Fruit fly (Drosophila melanogaster) whole organism, embryonic: Measurements from ENCODE around the gene CG34260.

Experiments
- Atf-2 ChIP-seq: fragments of 200-800 bp; sonication (Bioruptor generic); optimal IDR thresholded peaks from 2 replicates; lab custom pipeline; 2016; ENCODE audit warnings: missing biosample characterization, missing genetic modification characterization
- B-H1 ChIP-seq: fragments of 200-800 bp; sonication (Bioruptor generic); IDR thresholded peaks from 3 replicates; pipeline ENCODE4 v1.3.6; 2022; ENCODE audit warnings: missing biosample characterization, missing genetic modification characterization
- CG12104 ChIP-seq: fragments of 200-800 bp; sonication (Bioruptor generic); optimal IDR thresholded peaks from 3 replicates; lab custom pipeline; 2016; ENCODE audit warnings: missing biosample characterization, missing genetic modification characterization
- CG12219 ChIP-seq: fragments of 200-800 bp; sonication (Bioruptor generic); optimal IDR thresholded peaks from 3 replicates; lab custom pipeline; 2018; ENCODE audit warnings: missing biosample characterization, mild to moderate bottlenecking, missing genetic modification characterization
- CG12236 ChIP-seq: fragments of 200-800 bp; sonication (Bioruptor generic); optimal IDR thresholded peaks from 2 replicates; lab custom pipeline; 2016; ENCODE audit warnings: missing biosample characterization, missing genetic modification characterization
- CG13296 ChIP-seq: fragments of 200-800 bp; sonication (Bioruptor generic); optimal IDR thresholded peaks from 3 replicates; lab custom pipeline; 2018; ENCODE audit warnings: missing biosample characterization, mild to moderate bottlenecking, missing genetic modification characterization
- CG13424 ChIP-seq: fragments of 200-800 bp; sonication (Bioruptor generic); optimal IDR thresholded peaks from 2 replicates; lab custom pipeline; 2019; ENCODE audit warnings: missing biosample characterization, mild to moderate bottlenecking, missing genetic modification characterization, moderate library complexity
- CG14710 ChIP-seq: fragments of 200-800 bp; sonication (Bioruptor generic); optimal IDR thresholded peaks from 3 replicates; lab custom pipeline; 2019; ENCODE audit warnings: missing biosample characterization, mild to moderate bottlenecking, missing genetic modification characterization, moderate library complexity
- CG15073 ChIP-seq: fragments of 200-800 bp; sonication (Bioruptor generic); optimal IDR thresholded peaks from 2 replicates; lab custom pipeline; 2016; ENCODE audit warnings: missing biosample characterization, missing genetic modification characterization
- CG1603 ChIP-seq: fragments of 200-800 bp; sonication (Bioruptor generic); optimal IDR thresholded peaks from 2 replicates; lab custom pipeline; 2019; ENCODE audit warnings: missing biosample characterization, mild to moderate bottlenecking, missing genetic modification characterization, moderate library complexity
- CG1647 ChIP-seq: fragments of 200-800 bp; sonication (Bioruptor generic); optimal IDR thresholded peaks from 3 replicates; lab custom pipeline; 2016; ENCODE audit warnings: missing biosample characterization, missing genetic modification characterization
- CG16815 ChIP-seq: fragments of 200-800 bp; sonication (Bioruptor generic); optimal IDR thresholded peaks from 3 replicates; lab custom pipeline; 2017; ENCODE audit warnings: missing biosample characterization, mild to moderate bottlenecking, missing genetic modification characterization
- CG16863 ChIP-seq: fragments of 200-800 bp; sonication (Bioruptor generic); optimal IDR thresholded peaks from 3 replicates; lab custom pipeline; 2016; ENCODE audit warnings: missing biosample characterization, missing genetic modification characterization
- CG17612 ChIP-seq: fragments of 200-800 bp; sonication (Bioruptor generic); IDR thresholded peaks from 2 replicates; pipeline ENCODE4 v1.3.6; 2022; ENCODE audit warnings: missing biosample characterization, missing genetic modification characterization
- CG18011 ChIP-seq: fragments of 200-800 bp; sonication (Bioruptor generic); optimal IDR thresholded peaks from 2 replicates; lab custom pipeline; 2017; ENCODE audit warnings: missing biosample characterization, missing genetic modification characterization, mild to moderate bottlenecking, moderate library complexity, missing genotype
- CG2120 ChIP-seq: fragments of 200-800 bp; sonication (Bioruptor generic); optimal IDR thresholded peaks from 3 replicates; lab custom pipeline; 2016; ENCODE audit warnings: missing biosample characterization, missing genetic modification characterization
- CG2712 ChIP-seq: fragments of 200-800 bp; optimal IDR thresholded peaks from 3 replicates; lab custom pipeline; 2019; ENCODE audit warnings: missing biosample characterization, mild to moderate bottlenecking, missing genetic modification characterization, moderate library complexity
- CG2889 ChIP-seq: fragments of 200-800 bp; sonication (Bioruptor generic); IDR thresholded peaks from 3 replicates; pipeline ENCODE4 v1.3.6; 2022; ENCODE audit warnings: missing biosample characterization, missing genetic modification characterization
- CG30431 ChIP-seq: fragments of 200-800 bp; sonication (Bioruptor generic); optimal IDR thresholded peaks from 2 replicates; lab custom pipeline; 2017; ENCODE audit warnings: missing biosample characterization, missing genetic modification characterization
- CG31224 ChIP-seq: fragments of 200-800 bp; sonication (Bioruptor generic); IDR thresholded peaks from 2 replicates; pipeline ENCODE4 v1.3.6; 2022; ENCODE audit warnings: missing biosample characterization, missing genetic modification characterization
- CG31441 ChIP-seq: fragments of 200-800 bp; sonication (Bioruptor generic); IDR thresholded peaks from 2 replicates; pipeline ENCODE4 v1.3.6; 2022; ENCODE audit warnings: missing biosample characterization, missing genetic modification characterization
- CG4730 ChIP-seq: fragments of 200-800 bp; sonication (Bioruptor generic); IDR thresholded peaks from 2 replicates; pipeline ENCODE4 v1.3.6; 2022; ENCODE audit warnings: missing biosample characterization, missing genetic modification characterization
- CG8765 ChIP-seq: fragments of 200-800 bp; sonication (Bioruptor generic); IDR thresholded peaks from 2 replicates; pipeline ENCODE4 v1.3.6; 2022; ENCODE audit warnings: missing biosample characterization, missing genetic modification characterization
- CTCF ChIP-seq: fragments of 200-800 bp; sonication (Bioruptor generic); optimal IDR thresholded peaks from 2 replicates; lab custom pipeline; 2017; ENCODE audit warnings: missing biosample characterization, mild to moderate bottlenecking, missing genetic modification characterization, moderate library complexity
- CkIIα-i1 ChIP-seq: fragments of 200-800 bp; sonication (Bioruptor generic); IDR thresholded peaks from 2 replicates; pipeline ENCODE4 v1.3.6; 2022; ENCODE audit warnings: missing biosample characterization, missing genetic modification characterization
- D19B ChIP-seq: fragments of 200-800 bp; sonication (Bioruptor generic); optimal IDR thresholded peaks from 2 replicates; lab custom pipeline; 2017; ENCODE audit warnings: missing biosample characterization, mild to moderate bottlenecking, missing genetic modification characterization
- Elba2 ChIP-seq: fragments of 200-800 bp; sonication (Bioruptor generic); optimal IDR thresholded peaks from 3 replicates; lab custom pipeline; 2016; ENCODE audit warnings: missing biosample characterization, missing genetic modification characterization
- Ets65A ChIP-seq: fragments of 200-800 bp; sonication (Bioruptor generic); peaks from one replicate; lab custom pipeline; 2016; ENCODE audit warnings: missing biosample characterization, missing genetic modification characterization
- Mrtf ChIP-seq: fragments of 200-800 bp; sonication (Bioruptor generic); IDR thresholded peaks from 3 replicates; pipeline ENCODE4 v1.3.6; 2022; ENCODE audit warnings: missing biosample characterization, missing genetic modification characterization
- Opbp ChIP-seq: fragments of 200-800 bp; sonication (Bioruptor generic); IDR thresholded peaks from 3 replicates; pipeline ENCODE4 v1.3.6; 2022; ENCODE audit warnings: missing biosample characterization, missing genetic modification characterization; ENCODE audit not compliant: partially characterized antibody
- Side ChIP-seq: fragments of 200-800 bp; sonication (Bioruptor generic); optimal IDR thresholded peaks from 2 replicates; lab custom pipeline; 2016; ENCODE audit warnings: missing biosample characterization, missing genetic modification characterization
- Spps ChIP-seq: fragments of 200-800 bp; sonication (Bioruptor generic); optimal IDR thresholded peaks from 2 replicates; lab custom pipeline; 2018; ENCODE audit warnings: missing biosample characterization, mild to moderate bottlenecking, missing genetic modification characterization
- Sry-β ChIP-seq: fragments of 200-800 bp; sonication (Bioruptor generic); optimal IDR thresholded peaks from 2 replicates; lab custom pipeline; 2018; ENCODE audit warnings: missing biosample characterization, mild to moderate bottlenecking, missing genetic modification characterization, moderate library complexity
- Trl ChIP-seq, 3 experiments: fragments of >200 bp in 2 of 3; fragments of 200-800 bp in 1 of 3; sonication (Bioruptor generic) in 1 of 3; optimal IDR thresholded peaks; 2 replicates in 1 of 3; 3 replicates in 2 of 3; lab custom pipeline; 2016 to 2017; ENCODE audit warnings: missing biosample characterization in 1 of 3, missing genetic modification characterization in 1 of 3
- Xbp1 ChIP-seq: fragments of 200-800 bp; sonication (Bioruptor generic); optimal IDR thresholded peaks from 3 replicates; lab custom pipeline; 2016; ENCODE audit warnings: missing biosample characterization, mild to moderate bottlenecking, missing genetic modification characterization
- aop ChIP-seq: fragments of 200-800 bp; sonication (Bioruptor generic); IDR thresholded peaks from 2 replicates; pipeline ENCODE4 v1.3.6; 2022; ENCODE audit warnings: missing biosample characterization, missing genetic modification characterization
- bbx ChIP-seq: fragments of 200-800 bp; sonication (Bioruptor generic); IDR thresholded peaks from 2 replicates; pipeline ENCODE4 v1.3.6; 2022; ENCODE audit warnings: missing biosample characterization, missing genetic modification characterization; ENCODE audit not compliant: partially characterized antibody
- cad ChIP-seq: fragments of >200 bp; optimal IDR thresholded peaks from 2 replicates; lab custom pipeline; 2017; ENCODE audit warnings: missing biosample characterization, missing genetic modification characterization
- da ChIP-seq: fragments of 200-800 bp; sonication (Bioruptor generic); optimal IDR thresholded peaks from 2 replicates; lab custom pipeline; 2016; ENCODE audit warnings: missing biosample characterization, missing genetic modification characterization
- dmrt11E ChIP-seq: fragments of 200-800 bp; sonication (Bioruptor generic); optimal IDR thresholded peaks from 3 replicates; lab custom pipeline; 2018; ENCODE audit warnings: missing biosample characterization, mild to moderate bottlenecking, missing genetic modification characterization, moderate library complexity
- dmrt99B ChIP-seq: fragments of 200-800 bp; sonication (Bioruptor generic); optimal IDR thresholded peaks from 2 replicates; lab custom pipeline; 2018; ENCODE audit warnings: missing biosample characterization, mild to moderate bottlenecking, missing genetic modification characterization, moderate library complexity
- emc ChIP-seq: fragments of 200-800 bp; sonication (Bioruptor generic); optimal IDR thresholded peaks from 2 replicates; lab custom pipeline; 2016; ENCODE audit warnings: missing biosample characterization, missing genetic modification characterization
- fd102C ChIP-seq: fragments of 200-800 bp; sonication (Bioruptor generic); optimal IDR thresholded peaks from 2 replicates; lab custom pipeline; 2018; ENCODE audit warnings: missing biosample characterization, mild to moderate bottlenecking, missing genetic modification characterization, moderate library complexity
- kni ChIP-seq: fragments of 200-800 bp; sonication (Bioruptor generic); optimal IDR thresholded peaks from 3 replicates; lab custom pipeline; 2017; ENCODE audit warnings: mild to moderate bottlenecking, missing biosample characterization, missing genetic modification reagents, missing genetic modification characterization
- nmo ChIP-seq: fragments of 200-800 bp; sonication (Bioruptor generic); optimal IDR thresholded peaks from 2 replicates; lab custom pipeline; 2018; ENCODE audit warnings: missing biosample characterization, mild to moderate bottlenecking, missing genetic modification characterization, moderate library complexity
- org-1 ChIP-seq: fragments of 200-800 bp; sonication (Bioruptor generic); optimal IDR thresholded peaks from 2 replicates; lab custom pipeline; 2017; ENCODE audit warnings: missing biosample characterization, missing genetic modification characterization
- stwl ChIP-seq: fragments of 200-800 bp; sonication (Bioruptor generic); optimal IDR thresholded peaks from 3 replicates; lab custom pipeline; 2018; ENCODE audit warnings: missing biosample characterization, mild to moderate bottlenecking, missing genetic modification characterization, moderate library complexity
- tin ChIP-seq: fragments of 200-800 bp; sonication (Bioruptor generic); optimal IDR thresholded peaks from 3 replicates; lab custom pipeline; 2016; ENCODE audit warnings: missing biosample characterization, missing genetic modification characterization
- tll ChIP-seq, 2 experiments: fragments of 200-800 bp in 1 of 2; fragments of >200 bp in 1 of 2; sonication (Bioruptor generic) in 1 of 2; optimal IDR thresholded peaks; 2 replicates each; lab custom pipeline; 2017 to 2019; ENCODE audit warnings: missing biosample characterization in 2 of 2, missing genetic modification characterization in 2 of 2, mild to moderate bottlenecking in 1 of 2, moderate library complexity in 1 of 2
- wek ChIP-seq: fragments of 200-800 bp; sonication (Bioruptor generic); optimal IDR thresholded peaks from 3 replicates; lab custom pipeline; 2018; ENCODE audit warnings: missing biosample characterization, mild to moderate bottlenecking, missing genetic modification characterization, moderate library complexity
- zfh2 ChIP-seq: fragments of 200-800 bp; sonication (Bioruptor generic); optimal IDR thresholded peaks from 2 replicates; lab custom pipeline; 2016; ENCODE audit warnings: missing biosample characterization, missing genetic modification characterization

CG34260 gene

DNA sequence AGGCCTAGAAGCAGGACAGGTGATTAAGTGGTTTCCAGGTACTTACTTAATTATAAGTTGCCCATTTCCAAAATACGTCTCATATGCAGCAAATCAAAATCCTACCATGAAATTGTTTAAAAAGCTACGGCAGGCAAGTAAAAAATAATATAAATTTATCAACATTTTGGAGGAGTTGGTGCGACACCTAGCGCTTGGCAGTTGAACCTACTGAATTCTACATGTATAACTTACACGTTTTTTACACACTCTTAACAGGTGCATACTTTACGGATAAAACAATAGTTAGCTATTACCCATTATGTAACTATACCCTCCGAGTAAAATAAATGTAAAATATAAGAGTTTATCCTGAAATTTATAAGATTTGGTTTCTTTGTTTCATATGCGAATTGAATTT lies 2.5 kb upstream of the CG34260 start (continued):
- TF ChIP-seq fd102C (peak; percentile 66), CG17612 (GFP tag; lab: Robert Waterston, UW) (no peak), dmrt11E (peak; percentile 63), CG16863 (peak; percentile 46), Mrtf (no peak), CG4730 (peak; percentile 45), bbx (GFP tag; lab: Robert Waterston, UW) (peak; percentile 42; the same call in 1 of the 2 replicates), Atf-2 (GFP tag; lab: Kevin White, UChicago) (peak; percentile 60), Xbp1 (GFP tag; lab: Kevin White, UChicago) (peak; percentile 82), CTCF (GFP tag; lab: Kevin White, UChicago) (peak; percentile 96), CkIIα-i1 (GFP tag; lab: Robert Waterston, UW) (no peak), CG31224 (0 out of 2 replicates have a peak, but pooled peaks have one; percentile 24), stwl (tag; lab: Kevin White, UChicago) (peak; percentile 50), CG30431 (GFP tag; lab: Kevin White, UChicago) (peak; percentile 2), emc (GFP tag; lab: Kevin White, UChicago) (peak; percentile 16), CG2889 (GFP tag; lab: Robert Waterston, UW) (no peak), Side (GFP tag; lab: Kevin White, UChicago) (peak; percentile 44), D19B (GFP tag; lab: Kevin White, UChicago) (peak; percentile 1), CG2712 (tag; lab: Kevin White, UChicago) (peak; percentile 73), aop (GFP tag; lab: Robert Waterston, UW) (no peak), CG12236 (GFP tag; lab: Kevin White, UChicago) (peak; percentile 18), org-1 (no peak), nmo (GFP tag; lab: Kevin White, UChicago) (peak; percentile 53), wek (no peak), kni (GFP tag; lab: Kevin White, UChicago) (no peak), Ets65A (peak; percentile 91), CG14710 (tag; lab: Kevin White, UChicago) (peak; percentile 68), Elba2 (GFP tag; lab: Kevin White, UChicago) (no peak), tll (GFP tag; optimal IDR thresholded peaks at IDR 0.05; lab: Kevin White, UChicago) (no peak), dmrt99B (tag; lab: Kevin White, UChicago) (peak; percentile 35), Spps (tag; lab: Kevin White, UChicago) (peak; percentile 2), CG16815 (GFP tag; lab: Kevin White, UChicago) (peak; percentile 3), CG31441 (GFP tag; lab: Robert Waterston, UW) (peak; percentile 46; the same call in 1 of the 2 replicates), tin (GFP tag; lab: Kevin White, UChicago) (peak; percentile 54), B-H1 (GFP tag; lab: Robert Waterston, UW) (peak; percentile 39; the same call in 2 of the 3 replicates), CG13296 (GFP tag; lab: Kevin White, UChicago) (peak; percentile 22), CG18011 (GFP tag; lab: Kevin White, UChicago) (peak; percentile 6), CG1647 (GFP tag; lab: Kevin White, UChicago) (peak; percentile 44), CG2120 (GFP tag; lab: Kevin White, UChicago) (peak; percentile 33), CG1603 (peak; percentile 76), da (GFP tag; lab: Kevin White, UChicago) (no peak), CG12104 (GFP tag; lab: Kevin White, UChicago) (peak; percentile 54), CG15073 (no peak), CG13424 (tag; lab: Kevin White, UChicago) (peak; percentile 78), CG8765 (GFP tag; lab: Robert Waterston, UW) (no peak), Opbp (GFP tag; lab: Robert Waterston, UW) (peak; percentile 57; the same call in 2 of the 3 replicates), Sry-β (GFP tag; lab: Kevin White, UChicago) (peak; percentile 23), zfh2 (GFP tag; lab: Kevin White, UChicago) (no peak), Trl (optimal IDR thresholded peaks at IDR 0.05; lab: Kevin White, UChicago) (no peak), Trl (GFP tag; optimal IDR thresholded peaks at IDR 0.05; lab: Kevin White, UChicago) (peak; percentile 57), cad (GFP tag; lab: Kevin White, UChicago) (no peak), CG12219 (GFP tag; lab: Kevin White, UChicago) (peak; percentile 53)
